Worm (Caenorhabditis elegans) whole organism, L2 larva: Measurements from ENCODE around the gene gba-4.
"Not testable (repeated sequence)": the region's sequence is repeated elsewhere in the genome, so short reads cannot be mapped to it uniquely, and the experiment has no call there.

Source experiments
- C34F6.9 ChIP-seq: fragments of 150-350 bp; optimal IDR thresholded peaks from 2 replicates; lab custom pipeline; 2014; ENCODE audit warnings: missing biosample characterization, missing genetic modification characterization
- alr-1 ChIP-seq: fragments of 150-350 bp; optimal IDR thresholded peaks from 2 replicates; lab custom pipeline; 2014; ENCODE audit warnings: missing biosample characterization, missing genetic modification characterization
- blmp-1 ChIP-seq: sonication (generic microtip); optimal IDR thresholded peaks from 2 replicates; lab custom pipeline; 2017; ENCODE audit warnings: missing genetic modification characterization, mild to moderate bottlenecking, missing compliant biosample characterization, antibody characterized with exemption, moderate library complexity; ENCODE audit not compliant: insufficient read depth
- elt-1 ChIP-seq: fragments of 150-350 bp; optimal IDR thresholded peaks from 2 replicates; lab custom pipeline; 2014; ENCODE audit warnings: missing biosample characterization, missing genetic modification characterization
- fos-1 ChIP-seq: fragments of 150-350 bp; optimal IDR thresholded peaks from 2 replicates; lab custom pipeline; 2014; ENCODE audit warnings: missing biosample characterization, missing genetic modification characterization
- lin-39 ChIP-seq: fragments of 150-350 bp; optimal IDR thresholded peaks from 2 replicates; lab custom pipeline; 2014; ENCODE audit warnings: missing biosample characterization, missing genetic modification reagents, missing genetic modification characterization
- lsy-2 ChIP-seq, 2 experiments: fragments of 150-350 bp in 1 of 2; sonication (generic microtip) in 1 of 2; optimal IDR thresholded peaks; 2 replicates each; lab custom pipeline; 2014 to 2017; ENCODE audit warnings: missing biosample characterization in 2 of 2, missing genetic modification characterization in 2 of 2
- nhr-10 ChIP-seq: sonication (generic microtip); optimal IDR thresholded peaks from 2 replicates; lab custom pipeline; 2017; ENCODE audit warnings: missing biosample characterization, missing genetic modification characterization
- nhr-11 ChIP-seq: fragments of 150-350 bp; optimal IDR thresholded peaks from 2 replicates; lab custom pipeline; 2014; ENCODE audit warnings: missing biosample characterization, missing genetic modification characterization
- nhr-12 ChIP-seq: fragments of 150-350 bp; optimal IDR thresholded peaks from 2 replicates; lab custom pipeline; 2014; ENCODE audit warnings: missing biosample characterization, missing genetic modification characterization
- nhr-237 ChIP-seq: fragments of 150-350 bp; optimal IDR thresholded peaks from 2 replicates; lab custom pipeline; 2014; ENCODE audit warnings: missing biosample characterization, missing genetic modification characterization
- zag-1 ChIP-seq: fragments of 150-350 bp; optimal IDR thresholded peaks from 2 replicates; lab custom pipeline; 2014; ENCODE audit warnings: missing biosample characterization, missing genetic modification characterization

- TF ChIP-seq nhr-12 (tag; lab: Kevin White, UChicago); nhr-237 (tag; lab: Kevin White, UChicago); fos-1; C34F6.9; blmp-1; alr-1 (tag; lab: Kevin White, UChicago); nhr-10 (tag; lab: Kevin White, UChicago); lsy-2 (tag; optimal IDR thresholded peaks at IDR 0.05; lab: Kevin White, UChicago); lin-39 (tag; lab: Kevin White, UChicago); zag-1 (tag; lab: Kevin White, UChicago); nhr-11 (tag; lab: Kevin White, UChicago); elt-1 (tag; lab: Kevin White, UChicago): not testable (repeated sequence)
Observed at ce11 chrIV:5295240-5295639, 55.5 kb downstream of the gba-4 start, which contains the start of gene msp-51.
